Fruit fly (Drosophila melanogaster): ENCODE data around the gene bel.
A peak's percentile ranks its signal among the peaks of the same experiment; 100 is the strongest.

Gene bel

DNA sequence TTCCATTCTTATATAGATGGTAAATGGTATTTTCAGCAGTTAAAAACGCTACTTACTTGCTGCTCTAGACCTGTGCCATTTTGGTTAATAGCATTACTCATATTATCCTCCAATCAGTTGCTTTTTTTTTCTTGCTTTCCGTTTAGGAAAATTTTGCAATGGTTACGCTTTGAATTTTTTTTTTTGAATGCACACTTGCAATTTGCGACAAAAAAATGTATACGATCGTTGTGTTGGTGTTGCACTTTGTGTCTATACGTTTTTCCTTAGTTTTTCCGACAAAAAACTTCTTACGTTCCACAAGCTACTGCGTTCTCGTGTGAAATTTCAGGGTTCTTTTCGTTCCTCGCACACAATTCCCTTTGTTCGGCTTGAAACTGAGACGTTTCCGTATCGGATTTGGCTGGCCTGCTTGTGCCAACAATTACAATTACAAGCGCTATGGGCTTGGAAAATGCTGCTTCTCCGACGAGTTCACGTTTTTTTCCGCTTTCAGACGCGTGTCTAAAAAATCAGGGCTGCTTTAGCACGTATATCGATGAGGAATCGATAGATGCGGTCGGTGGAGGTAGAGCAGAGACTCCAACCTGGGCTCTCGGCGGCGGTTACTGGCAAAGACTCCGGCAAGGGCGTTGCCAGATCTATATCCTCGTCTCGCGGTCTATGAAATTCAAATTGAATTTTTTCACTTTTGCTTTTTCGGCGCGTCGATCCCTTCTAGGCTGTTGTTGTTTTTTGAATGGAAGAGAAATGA lies 477 bp downstream of the bel start (continued):
- TF ChIP-seq ato (GFP tag; IDR thresholded peaks at IDR 0.05; ENCODE audit: partially characterized antibody): peak; percentile 88
- TF ChIP-seq chif (GFP tag; optimal IDR thresholded peaks at IDR 0.05): peak in 1 of 2 experiments; percentile 23
- TF ChIP-seq CG3726 (GFP tag; IDR thresholded peaks at IDR 0.05): no peak
- TF ChIP-seq Abd-B (GFP tag; optimal IDR thresholded peaks at IDR 0.05): peak; percentile 17
- TF ChIP-seq CG7271 (tag; optimal IDR thresholded peaks at IDR 0.05): peak; percentile 66
- TF ChIP-seq CG13775 (GFP tag; optimal IDR thresholded peaks at IDR 0.05): peak; percentile 7
- TF ChIP-seq CG6654 (GFP tag; optimal IDR thresholded peaks at IDR 0.05): no peak
- TF ChIP-seq eve (GFP tag; optimal IDR thresholded peaks at IDR 0.05): no peak
- TF ChIP-seq kni (GFP tag; optimal IDR thresholded peaks at IDR 0.05): no peak
- TF ChIP-seq Dip3 (GFP tag; optimal IDR thresholded peaks at IDR 0.05): peak; percentile 27
- TF ChIP-seq onecut (GFP tag; IDR thresholded peaks at IDR 0.05): peak; percentile 54
- peak; percentile 67 for TF ChIP-seq her (GFP tag; optimal IDR thresholded peaks at IDR 0.05)
- TF ChIP-seq CG32772 (GFP tag; IDR thresholded peaks at IDR 0.05): peak; percentile 59
- peak; percentile 32 for TF ChIP-seq CG17912 (GFP tag; optimal IDR thresholded peaks at IDR 0.05)
- peak; percentile 68; the same call in 2 of the 3 replicates for TF ChIP-seq zen2 (GFP tag; IDR thresholded peaks at IDR 0.05; ENCODE audit: partially characterized antibody)
- TF ChIP-seq tup (GFP tag; optimal IDR thresholded peaks at IDR 0.05): no peak
- no peak for TF ChIP-seq Lpt (GFP tag; optimal IDR thresholded peaks at IDR 0.05)
- TF ChIP-seq dm (GFP tag; optimal IDR thresholded peaks at IDR 0.05): peak; percentile 99
- TF ChIP-seq CG11398 (GFP tag; optimal IDR thresholded peaks at IDR 0.05): peak; percentile 4
- TF ChIP-seq crol (GFP tag; IDR thresholded peaks at IDR 0.05): no peak
- TF ChIP-seq CG16815 (GFP tag; optimal IDR thresholded peaks at IDR 0.05): no peak
- no peak for TF ChIP-seq CG8388 (GFP tag; optimal IDR thresholded peaks at IDR 0.05)
- no peak for TF ChIP-seq Gsc (GFP tag; IDR thresholded peaks at IDR 0.05)
- TF ChIP-seq CG17361 (GFP tag; IDR thresholded peaks at IDR 0.05): peak; percentile 39; the same call in 1 of the 3 replicates
- TF ChIP-seq nau (GFP tag; optimal IDR thresholded peaks at IDR 0.05): no peak
- TF ChIP-seq CG7786 (GFP tag; optimal IDR thresholded peaks at IDR 0.05): no peak
- TF ChIP-seq tgo (GFP tag; IDR thresholded peaks at IDR 0.05): peak; percentile 30; the same call in 1 of the 3 replicates
- TF ChIP-seq pzg (GFP tag; optimal IDR thresholded peaks at IDR 0.05): peak; percentile 99
- peak; percentile 47 for TF ChIP-seq bigmax (GFP tag; optimal IDR thresholded peaks at IDR 0.05)
- no peak for TF ChIP-seq CG15696 (tag; optimal IDR thresholded peaks at IDR 0.05)
- TF ChIP-seq wek (GFP tag; optimal IDR thresholded peaks at IDR 0.05): no peak
- TF ChIP-seq psq (GFP tag; optimal IDR thresholded peaks at IDR 0.05): no peak
- TF ChIP-seq CG16813 (GFP tag; IDR thresholded peaks at IDR 0.05; ENCODE audit: partially characterized antibody): peak; percentile 92
- TF ChIP-seq yki (optimal IDR thresholded peaks at IDR 0.05): no peak
- no peak for TF ChIP-seq bowl (GFP tag; IDR thresholded peaks at IDR 0.05)
- TF ChIP-seq az2 (GFP tag; optimal IDR thresholded peaks at IDR 0.05): no peak
- TF ChIP-seq ken (GFP tag; IDR thresholded peaks at IDR 0.05): peak; percentile 77
- no peak for TF ChIP-seq sisA (GFP tag; IDR thresholded peaks at IDR 0.05)
- peak; percentile 2 for TF ChIP-seq CG17359 (tag; optimal IDR thresholded peaks at IDR 0.05)
- peak in 1 of 2 experiments; percentile 8 for TF ChIP-seq Hr51 (GFP tag; optimal IDR thresholded peaks at IDR 0.05)
- TF ChIP-seq CG9609 (GFP tag; optimal IDR thresholded peaks at IDR 0.05): peak; percentile 51
- TF ChIP-seq cwo (GFP tag; optimal IDR thresholded peaks at IDR 0.05): peak; percentile 49
- TF ChIP-seq GATAe (GFP tag; conservative IDR thresholded peaks at IDR 0.05): no peak; the same call in 1 of the 2 replicates
- peak; percentile 94 for TF ChIP-seq hb (GFP tag; IDR thresholded peaks at IDR 0.05; ENCODE audit: partially characterized antibody)
- TF ChIP-seq TFAM (GFP tag; optimal IDR thresholded peaks at IDR 0.05): no peak
- peak; percentile 80 for TF ChIP-seq p53 (GFP tag; optimal IDR thresholded peaks at IDR 0.05)
- TF ChIP-seq Dfd (GFP tag; optimal IDR thresholded peaks at IDR 0.05): no peak
- peak; percentile 87 for TF ChIP-seq inv (GFP tag; IDR thresholded peaks at IDR 0.05; ENCODE audit: partially characterized antibody)
- TF ChIP-seq CG17612 (GFP tag; IDR thresholded peaks at IDR 0.05): no peak
